Fruit fly (Drosophila melanogaster): Measurements from ENCODE around the gene CG33003.
A peak's percentile ranks its signal among the peaks of the same experiment; 100 is the strongest.

Gene CG33003

DNA sequence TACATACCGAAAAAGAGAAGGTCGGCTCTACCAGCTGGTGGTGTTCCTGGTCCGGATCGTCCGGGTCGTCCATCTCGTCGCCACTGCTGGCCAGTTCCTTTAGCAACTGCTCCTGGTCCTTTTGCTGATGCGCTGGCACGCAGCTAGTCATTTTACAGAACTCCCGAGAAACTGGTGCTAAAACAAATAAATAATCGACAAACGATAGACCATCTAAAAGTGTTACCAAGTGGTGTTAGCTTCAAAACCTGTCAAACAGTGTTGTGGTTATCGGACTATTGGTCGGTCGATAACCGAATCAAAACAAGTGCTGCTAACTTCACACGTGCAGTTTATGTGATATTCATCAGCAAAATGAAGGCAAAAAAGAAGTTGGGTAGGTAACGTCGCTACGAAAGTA, 43.7 kb downstream of the CG33003 start, which contains the start of the genes morgue and Elp3 (continued):
- TF ChIP-seq CG10565 (GFP tag; optimal IDR thresholded peaks at IDR 0.05) (no peak), fd96Cb (tag; optimal IDR thresholded peaks at IDR 0.05) (no peak), CG4854 (GFP tag; optimal IDR thresholded peaks at IDR 0.05) (no peak), HmgD (GFP tag; optimal IDR thresholded peaks at IDR 0.05) (no peak), Chrac-16 (GFP tag; optimal IDR thresholded peaks at IDR 0.05) (no peak), CG12219 (GFP tag; optimal IDR thresholded peaks at IDR 0.05) (no peak), B-H2 (GFP tag; optimal IDR thresholded peaks at IDR 0.05) (peak; percentile 6), nerfin-2 (GFP tag; IDR thresholded peaks at IDR 0.05; ENCODE audit: partially characterized antibody) (peak; percentile 82), cwo (GFP tag; optimal IDR thresholded peaks at IDR 0.05) (peak; percentile 45), CoRest (tag; optimal IDR thresholded peaks at IDR 0.05) (no peak), ttk (GFP tag; IDR thresholded peaks at IDR 0.05) (no peak), Oli (tag; optimal IDR thresholded peaks at IDR 0.05) (no peak), CG12659 (GFP tag; optimal IDR thresholded peaks at IDR 0.05) (peak; percentile 49), CG8478 (optimal IDR thresholded peaks at IDR 0.05) (no peak), Stat92E (GFP tag; optimal IDR thresholded peaks at IDR 0.05) (peak in 1 of 3 experiments; percentile 23), Nf-YC (tag; optimal IDR thresholded peaks at IDR 0.05) (peak; percentile 15), BEAF-32 (GFP tag; optimal IDR thresholded peaks at IDR 0.05) (peak; percentile 50), bcd (GFP tag; optimal IDR thresholded peaks at IDR 0.05) (no peak), Side (GFP tag; optimal IDR thresholded peaks at IDR 0.05) (no peak), chif (GFP tag; optimal IDR thresholded peaks at IDR 0.05) (no peak), h (optimal IDR thresholded peaks at IDR 0.05) (no peak), ftz-f1 (GFP tag; optimal IDR thresholded peaks at IDR 0.05) (no peak), aop (GFP tag; IDR thresholded peaks at IDR 0.05) (no peak), stwl (tag; optimal IDR thresholded peaks at IDR 0.05) (peak; percentile 88), E2f2 (GFP tag; IDR thresholded peaks at IDR 0.05) (peak; percentile 39; the same call in 1 of the 2 replicates), cas (GFP tag; IDR thresholded peaks at IDR 0.05) (no peak), run (tag; optimal IDR thresholded peaks at IDR 0.05) (no peak), Scr (GFP tag; IDR thresholded peaks at IDR 0.05; ENCODE audit: partially characterized antibody) (peak; percentile 70), Bgb (GFP tag; IDR thresholded peaks at IDR 0.05; ENCODE audit: partially characterized antibody) (peak; percentile 82), sens (GFP tag) (peak; percentile 56), phol (tag; optimal IDR thresholded peaks at IDR 0.05) (peak; percentile 11), pum (GFP tag; optimal IDR thresholded peaks at IDR 0.05) (no peak), CG18262 (tag; optimal IDR thresholded peaks at IDR 0.05) (no peak), gsb (GFP tag; IDR thresholded peaks at IDR 0.05) (no peak), mld (GFP tag; IDR thresholded peaks at IDR 0.05; ENCODE audit: partially characterized antibody) (peak; percentile 89), HLH4C (GFP tag; IDR thresholded peaks at IDR 0.05; ENCODE audit: partially characterized antibody) (peak; percentile 87), Antp (GFP tag; optimal IDR thresholded peaks at IDR 0.05) (no peak), CHES-1-like (GFP tag; optimal IDR thresholded peaks at IDR 0.05) (peak; percentile 31), grau (tag; optimal IDR thresholded peaks at IDR 0.05) (peak; percentile 14), CG30403 (GFP tag; optimal IDR thresholded peaks at IDR 0.05) (no peak), CG4617 (GFP tag; optimal IDR thresholded peaks at IDR 0.05; ENCODE audit: borderline replicate concordance) (peak; percentile 86), Nf-YA (GFP tag; IDR thresholded peaks at IDR 0.05) (no peak), CG7963 (GFP tag; IDR thresholded peaks at IDR 0.05; ENCODE audit: partially characterized antibody) (peak; percentile 83), Max (GFP tag; optimal IDR thresholded peaks at IDR 0.05) (peak; percentile 58), grn (GFP tag; optimal IDR thresholded peaks at IDR 0.05) (no peak), Mes4 (GFP tag; optimal IDR thresholded peaks at IDR 0.05) (no peak), CG3995 (GFP tag; optimal IDR thresholded peaks at IDR 0.05) (no peak), Med (GFP tag) (peak; percentile 73), Rfx (GFP tag; IDR thresholded peaks at IDR 0.05) (no peak), CG11723 (GFP tag; optimal IDR thresholded peaks at IDR 0.05) (no peak), nmo (GFP tag; optimal IDR thresholded peaks at IDR 0.05) (peak; percentile 5)
